Worm (Caenorhabditis elegans): ENCODE data around the gene nhr-189.

DNA sequence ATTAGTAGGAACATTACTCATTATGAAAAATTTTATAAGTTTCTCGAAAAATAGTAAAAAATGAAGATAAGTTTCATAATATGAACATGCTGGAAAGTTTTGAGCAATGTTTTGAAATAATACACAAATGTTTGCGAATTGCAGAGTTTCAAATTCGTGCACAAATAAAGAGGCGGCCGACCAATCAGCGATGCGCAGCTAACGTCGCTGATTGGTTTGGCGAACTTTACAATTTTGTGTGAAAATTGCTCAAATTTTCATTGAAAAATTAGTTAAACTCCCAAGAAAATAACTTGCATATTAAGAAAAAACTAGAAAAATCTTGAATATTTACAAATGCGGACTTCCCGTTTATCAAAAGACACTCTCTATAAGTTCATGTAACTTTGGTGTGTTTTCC, 27.4 kb downstream of the nhr-189 start:
- TF ChIP-seq isw-1 (GFP tag; IDR thresholded peaks at IDR 0.05) (no peak), alr-1 (tag; optimal IDR thresholded peaks at IDR 0.05; ENCODE audit: borderline replicate concordance) (no peak), tbx-2 (tag; optimal IDR thresholded peaks at IDR 0.05) (no peak), dpl-1 (GFP tag; optimal IDR thresholded peaks at IDR 0.05) (no peak), ces-1 (GFP tag; optimal IDR thresholded peaks at IDR 0.05) (no peak), elt-2 (tag; optimal IDR thresholded peaks at IDR 0.05) (no peak), ceh-82 (tag; optimal IDR thresholded peaks at IDR 0.05) (no peak), ztf-11 (tag; optimal IDR thresholded peaks at IDR 0.05) (no peak), aly-2 (tag; optimal IDR thresholded peaks at IDR 0.05) (no peak)
